Worm (Caenorhabditis elegans): ENCODE data around the gene pelo-1.

DNA sequence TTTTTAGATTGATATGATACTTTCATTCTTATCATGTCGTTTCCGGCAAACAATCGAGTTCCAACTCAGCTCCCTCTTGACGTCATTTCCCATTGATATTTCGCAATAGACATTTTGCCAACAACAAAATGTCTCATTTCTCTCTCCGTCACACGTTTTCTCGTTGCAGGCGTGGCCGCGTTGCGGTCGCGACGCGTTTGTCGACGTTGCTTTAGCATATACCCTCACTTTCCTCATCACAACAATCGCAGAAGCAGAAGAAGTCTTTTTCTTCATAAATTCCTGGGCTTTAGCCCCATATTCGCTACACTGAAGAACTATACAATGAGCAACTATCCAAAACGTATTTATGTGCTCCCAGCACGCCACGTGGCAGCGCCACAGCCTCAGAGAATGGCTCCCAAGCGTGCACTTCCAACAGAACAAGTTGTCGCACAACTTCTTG is 10.3 kb downstream of the pelo-1 start, which contains the start of gene xbp-1:
- no peak for TF ChIP-seq nhr-77 (tag; optimal IDR thresholded peaks at IDR 0.05)
- TF ChIP-seq elt-3 (tag; optimal IDR thresholded peaks at IDR 0.05) = no peak
- TF ChIP-seq ama-1 (optimal IDR thresholded peaks at IDR 0.05) = peak; percentile 92
- no peak for TF ChIP-seq elt-1 (tag; optimal IDR thresholded peaks at IDR 0.05)
- no peak for TF ChIP-seq nhr-237 (tag; optimal IDR thresholded peaks at IDR 0.05)
- TF ChIP-seq lsy-2 (tag; optimal IDR thresholded peaks at IDR 0.05) = peak; percentile 70 to 90
- TF ChIP-seq unc-39 (tag; optimal IDR thresholded peaks at IDR 0.05) = no peak

All from whole organism, L2 larva.